Worm (Caenorhabditis elegans) whole organism, L2 larva: ENCODE data around the gene srg-21.
A peak's percentile ranks its signal among the peaks of the same experiment; 100 is the strongest.

Experiments
- C34F6.9 ChIP-seq: fragments of 150-350 bp; optimal IDR thresholded peaks from 2 replicates; lab custom pipeline; 2014; ENCODE audit warnings: missing biosample characterization, missing genetic modification characterization
- F13H6.1 ChIP-seq: sonication (generic microtip); optimal IDR thresholded peaks from 2 replicates; lab custom pipeline; 2016; ENCODE audit warnings: missing genetic modification characterization, missing compliant biosample characterization
- R02D3.7 ChIP-seq: fragments of 150-350 bp; optimal IDR thresholded peaks from 2 replicates; lab custom pipeline; 2014; ENCODE audit warnings: missing biosample characterization, missing genetic modification characterization
- Y55F3AM.14 ChIP-seq: fragments of 200-800 bp; sonication (Bioruptor generic); optimal IDR thresholded peaks from 2 replicates; lab custom pipeline; 2018; ENCODE audit warnings: mild to moderate bottlenecking, missing genetic modification characterization, missing compliant biosample characterization
- ZK546.5 ChIP-seq: sonication (generic microtip); optimal IDR thresholded peaks from 2 replicates; lab custom pipeline; 2017; ENCODE audit warnings: missing biosample characterization, missing genetic modification characterization
- alr-1 ChIP-seq: fragments of 150-350 bp; optimal IDR thresholded peaks from 2 replicates; lab custom pipeline; 2014; ENCODE audit warnings: missing biosample characterization, missing genetic modification characterization
- aly-2 ChIP-seq: fragments of 150-350 bp; optimal IDR thresholded peaks from 2 replicates; lab custom pipeline; 2014; ENCODE audit warnings: missing biosample characterization, missing genetic modification characterization
- blmp-1 ChIP-seq: sonication (generic microtip); optimal IDR thresholded peaks from 2 replicates; lab custom pipeline; 2017; ENCODE audit warnings: missing genetic modification characterization, mild to moderate bottlenecking, missing compliant biosample characterization, antibody characterized with exemption, moderate library complexity; ENCODE audit not compliant: insufficient read depth
- ceh-16 ChIP-seq: fragments of 150-350 bp; optimal IDR thresholded peaks from 2 replicates; lab custom pipeline; 2014; ENCODE audit warnings: missing biosample characterization, missing genetic modification characterization
- ceh-82 ChIP-seq: fragments of 150-350 bp; optimal IDR thresholded peaks from 2 replicates; lab custom pipeline; 2014; ENCODE audit warnings: missing biosample characterization, missing genetic modification characterization
- crh-2 ChIP-seq: sonication (generic microtip); optimal IDR thresholded peaks from 2 replicates; lab custom pipeline; 2017; ENCODE audit warnings: missing biosample characterization, missing genetic modification characterization
- dmd-4 ChIP-seq: sonication (generic microtip); optimal IDR thresholded peaks from 2 replicates; lab custom pipeline; 2017; ENCODE audit warnings: missing biosample characterization, missing genetic modification characterization
- egl-27 ChIP-seq: sonication (generic microtip); optimal IDR thresholded peaks from 3 replicates; lab custom pipeline; 2017; ENCODE audit warnings: missing biosample characterization, missing genetic modification reagents, missing genetic modification characterization
- elt-1 ChIP-seq: fragments of 150-350 bp; optimal IDR thresholded peaks from 2 replicates; lab custom pipeline; 2014; ENCODE audit warnings: missing biosample characterization, missing genetic modification characterization
- elt-3 ChIP-seq: sonication (generic microtip); optimal IDR thresholded peaks from 2 replicates; lab custom pipeline; 2017; ENCODE audit warnings: missing biosample characterization, missing genetic modification characterization
- fos-1 ChIP-seq: fragments of 150-350 bp; optimal IDR thresholded peaks from 2 replicates; lab custom pipeline; 2014; ENCODE audit warnings: missing biosample characterization, missing genetic modification characterization
- lin-11 ChIP-seq: fragments of 150-350 bp; sonication (generic microtip); optimal IDR thresholded peaks from 2 replicates; lab custom pipeline; 2014; ENCODE audit warnings: missing biosample characterization, missing genetic modification characterization, inconsistent platforms, mixed read lengths
- lin-13 ChIP-seq: fragments of 150-350 bp; optimal IDR thresholded peaks from 2 replicates; lab custom pipeline; 2014; ENCODE audit warnings: missing biosample characterization, missing genetic modification reagents, missing genetic modification characterization
- lsy-2 ChIP-seq, 2 experiments: fragments of 150-350 bp in 1 of 2; sonication (generic microtip) in 1 of 2; optimal IDR thresholded peaks; 2 replicates each; lab custom pipeline; 2014 to 2017; ENCODE audit warnings: missing biosample characterization in 2 of 2, missing genetic modification characterization in 2 of 2
- mdl-1 ChIP-seq, 2 experiments: fragments of 150-350 bp in 1 of 2; sonication (generic microtip) in 1 of 2; optimal IDR thresholded peaks; 2 replicates each; lab custom pipeline; 2017; ENCODE audit warnings: missing biosample characterization in 2 of 2, missing genetic modification characterization in 2 of 2
- nhr-10 ChIP-seq: sonication (generic microtip); optimal IDR thresholded peaks from 2 replicates; lab custom pipeline; 2017; ENCODE audit warnings: missing biosample characterization, missing genetic modification characterization
- nhr-11 ChIP-seq: fragments of 150-350 bp; optimal IDR thresholded peaks from 2 replicates; lab custom pipeline; 2014; ENCODE audit warnings: missing biosample characterization, missing genetic modification characterization
- nhr-129 ChIP-seq: fragments of 150-350 bp; optimal IDR thresholded peaks from 2 replicates; lab custom pipeline; 2014; ENCODE audit warnings: missing biosample characterization, missing genetic modification characterization
- nhr-21 ChIP-seq: fragments of 150-350 bp; optimal IDR thresholded peaks from 2 replicates; lab custom pipeline; 2014; ENCODE audit warnings: missing biosample characterization, missing genetic modification characterization
- nhr-25 ChIP-seq: fragments of 150-350 bp; sonication (generic microtip); optimal IDR thresholded peaks from 3 replicates; lab custom pipeline; 2014; ENCODE audit warnings: missing biosample characterization, missing genetic modification characterization
- nhr-6 ChIP-seq: fragments of 150-350 bp; optimal IDR thresholded peaks from 2 replicates; lab custom pipeline; 2014; ENCODE audit warnings: missing biosample characterization, missing genetic modification characterization
- sem-4 ChIP-seq: fragments of 150-350 bp; optimal IDR thresholded peaks from 2 replicates; lab custom pipeline; 2014; ENCODE audit warnings: missing biosample characterization, missing genetic modification reagents, missing genetic modification characterization
- sma-9 ChIP-seq, 2 experiments: fragments of 150-350 bp in 1 of 2; sonication (generic microtip) in 1 of 2; optimal IDR thresholded peaks; 2 replicates each; lab custom pipeline; 2014 to 2016; ENCODE audit warnings: missing genetic modification characterization in 2 of 2, mild to moderate bottlenecking in 1 of 2, missing biosample characterization in 1 of 2, missing compliant biosample characterization in 1 of 2, missing genetic modification reagents in 1 of 2, moderate library complexity in 1 of 2
- unc-39 ChIP-seq: fragments of 150-350 bp; optimal IDR thresholded peaks from 2 replicates; lab custom pipeline; 2014; ENCODE audit warnings: missing biosample characterization, missing genetic modification characterization
- unc-62 ChIP-seq: fragments of 150-350 bp; optimal IDR thresholded peaks from 2 replicates; lab custom pipeline; 2014; ENCODE audit warnings: missing biosample characterization, missing genetic modification reagents, missing genetic modification characterization
- zag-1 ChIP-seq: fragments of 150-350 bp; optimal IDR thresholded peaks from 2 replicates; lab custom pipeline; 2014; ENCODE audit warnings: missing biosample characterization, missing genetic modification characterization
- ztf-1 ChIP-seq: fragments of 200-800 bp; sonication (Bioruptor generic); conservative IDR thresholded peaks from 2 replicates; pipeline ENCODE4 v1.3.6; 2022; ENCODE audit warnings: missing genetic modification characterization, missing compliant biosample characterization
- ztf-11 ChIP-seq: sonication (generic microtip); optimal IDR thresholded peaks from 2 replicates; lab custom pipeline; 2017; ENCODE audit warnings: missing biosample characterization, missing genetic modification characterization
- ztf-4 ChIP-seq: fragments of 150-350 bp; optimal IDR thresholded peaks from 2 replicates; lab custom pipeline; 2014; ENCODE audit warnings: missing biosample characterization, missing genetic modification characterization

The srg-21 gene

ce11 chrII:3076915-3077314, 14.3 kb downstream of the srg-21 start, which contains the start of gene Y25C1A.8 (continued):
- TF ChIP-seq nhr-21 (tag; lab: Kevin White, UChicago): peak; percentile 83
- TF ChIP-seq ztf-1 (GFP tag; lab: Robert Waterston, UW): no peak
- peak; percentile 59 for TF ChIP-seq ceh-82 (tag; lab: Kevin White, UChicago)
- peak; percentile 48 for TF ChIP-seq nhr-10
- peak; percentile 58 for TF ChIP-seq Y55F3AM.14 (GFP tag; lab: Kevin White, UChicago)
- TF ChIP-seq F13H6.1 (tag; lab: Kevin White, UChicago): peak; percentile 90
- no peak for TF ChIP-seq sma-9 (GFP tag; optimal IDR thresholded peaks at IDR 0.05; lab: Kevin White, UChicago)
- no peak for TF ChIP-seq sma-9 (tag; optimal IDR thresholded peaks at IDR 0.05; lab: Kevin White, UChicago)
- no peak for TF ChIP-seq aly-2 (tag; lab: Kevin White, UChicago)
- TF ChIP-seq lin-11: peak; percentile 80
- no peak for TF ChIP-seq elt-1
- peak; percentile 59 for TF ChIP-seq R02D3.7 (tag; lab: Kevin White, UChicago)
- TF ChIP-seq, all 48 proteins: peak for 31

- no peak for TF ChIP-seq nhr-21 (tag; lab: Kevin White, UChicago)
- TF ChIP-seq unc-39 (tag; lab: Kevin White, UChicago): no peak
- TF ChIP-seq crh-2 (tag; lab: Kevin White, UChicago): peak; percentile 60
- TF ChIP-seq, all 48 proteins: peak for 1
Observed at ce11 chrII:3071012-3071749, 20.0 kb downstream of the srg-21 start, which contains the start of gene Y25C1A.7. Gene Y25C1A.7, minus strand, starts transcription at chrII:3071062.

ce11 chrII:3070182-3070581, 21.0 kb downstream of the srg-21 start:
- TF ChIP-seq nhr-6 (tag; lab: Kevin White, UChicago) (no peak), ztf-1 (GFP tag; lab: Robert Waterston, UW) (no peak), crh-2 (tag; lab: Kevin White, UChicago) (no peak), nhr-25 (no peak), fos-1 (tag; lab: Kevin White, UChicago) (no peak), lin-13 (GFP tag; lab: Kevin White, UChicago) (no peak), aly-2 (tag; lab: Kevin White, UChicago) (no peak), sma-9 (GFP tag; optimal IDR thresholded peaks at IDR 0.05; lab: Kevin White, UChicago) (no peak), sma-9 (tag; optimal IDR thresholded peaks at IDR 0.05; lab: Kevin White, UChicago) (no peak), ceh-82 (tag; lab: Kevin White, UChicago) (no peak), ceh-16 (tag; lab: Kevin White, UChicago) (no peak), nhr-129 (tag; lab: Kevin White, UChicago) (no peak), unc-62 (GFP tag; lab: Kevin White, UChicago) (no peak), ZK546.5 (tag; lab: Kevin White, UChicago) (no peak), Y55F3AM.14 (GFP tag; lab: Kevin White, UChicago) (no peak), sem-4 (no peak), alr-1 (tag; lab: Kevin White, UChicago) (no peak), dmd-4 (tag; lab: Kevin White, UChicago) (no peak), lsy-2 (tag; optimal IDR thresholded peaks at IDR 0.05; lab: Kevin White, UChicago) (no peak), nhr-10 (no peak), C34F6.9 (no peak)

DNA sequence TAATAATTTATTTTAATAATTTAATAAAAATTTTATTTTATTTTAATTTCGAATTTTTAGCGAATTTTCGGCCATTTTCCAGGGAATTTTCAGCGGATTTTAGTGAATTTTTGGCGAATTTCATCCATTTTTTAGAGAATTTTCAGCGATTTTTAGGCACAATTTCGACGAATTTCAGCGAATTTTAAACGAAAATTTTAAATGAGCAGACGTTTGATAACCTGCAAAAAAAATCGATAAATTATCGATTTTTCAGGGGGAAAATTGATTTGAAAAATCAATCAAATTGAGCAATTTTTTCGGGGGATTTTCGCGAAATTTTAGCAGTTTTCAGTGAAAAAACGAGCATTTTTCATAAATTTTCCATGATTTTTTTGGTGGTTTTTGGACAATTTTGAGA, 22.5 kb downstream of the srg-21 start:
- TF ChIP-seq mdl-1 (tag; optimal IDR thresholded peaks at IDR 0.05; lab: Kevin White, UChicago): no peak
- no peak for TF ChIP-seq nhr-21 (tag; lab: Kevin White, UChicago)
- TF ChIP-seq ztf-11 (tag; lab: Kevin White, UChicago): no peak
- no peak for TF ChIP-seq egl-27 (tag; lab: Kevin White, UChicago)
- no peak for TF ChIP-seq lsy-2 (tag; optimal IDR thresholded peaks at IDR 0.05; lab: Kevin White, UChicago)
- no peak for TF ChIP-seq blmp-1
- TF ChIP-seq unc-39 (tag; lab: Kevin White, UChicago): no peak
- no peak for TF ChIP-seq lin-11
- TF ChIP-seq ZK546.5 (tag; lab: Kevin White, UChicago): no peak
- TF ChIP-seq fos-1 (tag; lab: Kevin White, UChicago): no peak
- no peak for TF ChIP-seq elt-3 (tag; lab: Kevin White, UChicago)
- TF ChIP-seq nhr-11: no peak
- TF ChIP-seq unc-62 (GFP tag; lab: Kevin White, UChicago): no peak
- no peak for TF ChIP-seq ztf-4 (tag; lab: Kevin White, UChicago)
- no peak for TF ChIP-seq zag-1 (tag; lab: Kevin White, UChicago)
